Worm (Caenorhabditis elegans) whole organism, early embryonic: ENCODE results near the gene Y11D7A.8.

Experiments used
- B0310.2 ChIP-seq: sonication (generic microtip); optimal IDR thresholded peaks from 2 replicates; lab custom pipeline; 2016; ENCODE audit warnings: mild to moderate bottlenecking, missing genetic modification characterization, missing compliant biosample characterization
- aly-1 ChIP-seq: sonication (generic microtip); optimal IDR thresholded peaks from 2 replicates; lab custom pipeline; 2016; ENCODE audit warnings: missing genetic modification characterization, missing compliant biosample characterization
- pes-1 ChIP-seq: fragments of 200-800 bp; sonication (Bioruptor generic); IDR thresholded peaks from 2 replicates; pipeline ENCODE4 v1.3.6; 2022; ENCODE audit warnings: missing genetic modification reagents, missing genetic modification characterization, missing compliant biosample characterization

- TF ChIP-seq B0310.2 (tag; lab: Kevin White, UChicago) (no peak), aly-1 (tag; lab: Kevin White, UChicago) (no peak), pes-1 (GFP tag; lab: Robert Waterston, UW) (no peak)
Measured at ce11 chrIV:9256017-9256416, 4.8 kb downstream of the Y11D7A.8 start, which contains the start of gene Y11D7A.9.
